Worm (Caenorhabditis elegans) whole organism, L3 larva: ENCODE data around the gene F35F10.13.

ENCODE experiments used
- elt-3 ChIP-seq, 3 experiments: fragments of 150-350 bp in 1 of 3; sonication (generic microtip) in 2 of 3; optimal IDR thresholded peaks; 2 replicates in 2 of 3; 4 replicates in 1 of 3; lab custom pipeline; 2014 to 2017; ENCODE audit warnings: missing biosample characterization in 3 of 3, missing genetic modification characterization in 3 of 3
- jun-1 ChIP-seq: fragments of 150-350 bp; optimal IDR thresholded peaks from 2 replicates; lab custom pipeline; 2014; ENCODE audit warnings: missing biosample characterization, missing genetic modification reagents, missing genetic modification characterization
- lin-15B ChIP-seq: fragments of 150-350 bp; optimal IDR thresholded peaks from 2 replicates; lab custom pipeline; 2014; ENCODE audit warnings: missing biosample characterization, missing genetic modification characterization
- nhr-23 ChIP-seq: fragments of 150-350 bp; optimal IDR thresholded peaks from 2 replicates; lab custom pipeline; 2014; ENCODE audit warnings: missing biosample characterization, missing genetic modification reagents, missing genetic modification characterization
- nhr-237 ChIP-seq: fragments of 150-350 bp; optimal IDR thresholded peaks from 2 replicates; lab custom pipeline; 2014; ENCODE audit warnings: missing biosample characterization, missing genetic modification characterization

- TF ChIP-seq jun-1 (tag; lab: Kevin White, UChicago) (no peak), elt-3 (tag; optimal IDR thresholded peaks at IDR 0.05; lab: Kevin White, UChicago) (no peak), nhr-237 (tag; lab: Kevin White, UChicago) (no peak), nhr-23 (tag; lab: Kevin White, UChicago) (no peak), lin-15B (tag; lab: Kevin White, UChicago) (no peak)
Observed at ce11 chrV:3339009-3339408, 20.1 kb upstream of the F35F10.13 start, which contains the start of gene C17B7.4.
